Worm (Caenorhabditis elegans) whole organism, L1 larva: Measurements from ENCODE around the gene F23B2.7.

Source experiments
- C04F5.9 ChIP-seq: sonication (generic microtip); optimal IDR thresholded peaks from 2 replicates; lab custom pipeline; 2016; ENCODE audit warnings: missing genetic modification characterization, missing compliant biosample characterization
- C34B4.2 ChIP-seq: sonication (generic microtip); optimal IDR thresholded peaks from 2 replicates; lab custom pipeline; 2017; ENCODE audit warnings: mild to moderate bottlenecking, missing genetic modification characterization, missing compliant biosample characterization
- F16B12.6 ChIP-seq: fragments of 150-350 bp; optimal IDR thresholded peaks from 2 replicates; lab custom pipeline; 2014; ENCODE audit warnings: missing biosample characterization, missing genetic modification characterization
- Y116A8C.19 ChIP-seq: sonication (generic microtip); optimal IDR thresholded peaks from 2 replicates; lab custom pipeline; 2016; ENCODE audit warnings: missing compliant biosample characterization, missing genetic modification characterization, borderline replicate concordance
- ama-1 ChIP-seq: fragments of 150-350 bp; optimal IDR thresholded peaks from 2 replicates; lab custom pipeline; 2014
- ceh-8 ChIP-seq: fragments of 200-800 bp; sonication (Bioruptor generic); optimal IDR thresholded peaks from 2 replicates; lab custom pipeline; 2018; ENCODE audit warnings: mild to moderate bottlenecking, missing genetic modification characterization, moderate library complexity, missing compliant biosample characterization
- dpl-1 ChIP-seq, 3 experiments: fragments of 150-350 bp in 2 of 3; sonication (generic microtip) in 1 of 3; optimal IDR thresholded peaks; 2 replicates each; lab custom pipeline; 2014 to 2017; ENCODE audit warnings: missing biosample characterization in 3 of 3, missing genetic modification characterization in 3 of 3, missing genetic modification reagents in 3 of 3
- efl-1 ChIP-seq, 4 experiments: fragments of 150-350 bp; optimal IDR thresholded peaks in 3 of 4; peaks in 1 of 4; 1 replicate in 1 of 4; 2 replicates in 3 of 4; lab custom pipeline; 2014; ENCODE audit warnings: missing biosample characterization in 2 of 4, missing genetic modification characterization in 2 of 4, missing genetic modification reagents in 2 of 4
- egl-27 ChIP-seq, 2 experiments: fragments of 150-350 bp in 1 of 2; sonication (generic microtip); optimal IDR thresholded peaks; 3 replicates each; lab custom pipeline; 2017 to 2018; ENCODE audit warnings: missing biosample characterization in 2 of 2, missing genetic modification characterization in 2 of 2, missing genetic modification reagents in 2 of 2
- elt-3 ChIP-seq, 6 experiments: fragments of 150-350 bp in 1 of 6; sonication (generic microtip); optimal IDR thresholded peaks; 2 replicates each; lab custom pipeline; 2017 to 2018; ENCODE audit warnings: missing biosample characterization in 6 of 6, missing genetic modification characterization in 6 of 6, inconsistent platforms in 1 of 6
- fkh-8 ChIP-seq: sonication (generic microtip); optimal IDR thresholded peaks from 2 replicates; lab custom pipeline; 2016; ENCODE audit warnings: mild to moderate bottlenecking, missing genetic modification characterization, missing compliant biosample characterization
- hlh-17 ChIP-seq: fragments of 200-800 bp; sonication (Bioruptor generic); optimal IDR thresholded peaks from 2 replicates; lab custom pipeline; 2018; ENCODE audit warnings: missing genetic modification characterization, mild to moderate bottlenecking, missing compliant biosample characterization, moderate library complexity, borderline replicate concordance
- hlh-4 ChIP-seq: sonication (generic microtip); optimal IDR thresholded peaks from 2 replicates; lab custom pipeline; 2016; ENCODE audit warnings: mild to moderate bottlenecking, missing genetic modification characterization, missing compliant biosample characterization
- hpl-2 ChIP-seq: fragments of 150-350 bp; optimal IDR thresholded peaks from 2 replicates; lab custom pipeline; 2014; ENCODE audit warnings: missing biosample characterization, missing genetic modification reagents, missing genetic modification characterization
- isw-1 ChIP-seq: fragments of 200-800 bp; sonication (Bioruptor generic); IDR thresholded peaks from 2 replicates; pipeline ENCODE4 v1.3.6; 2022; ENCODE audit warnings: missing genetic modification characterization, missing compliant biosample characterization
- jun-1 ChIP-seq: fragments of 150-350 bp; optimal IDR thresholded peaks from 2 replicates; lab custom pipeline; 2014; ENCODE audit warnings: missing biosample characterization, missing genetic modification reagents, missing genetic modification characterization
- lin-13 ChIP-seq: fragments of 150-350 bp; optimal IDR thresholded peaks from 2 replicates; lab custom pipeline; 2014; ENCODE audit warnings: missing biosample characterization, missing genetic modification reagents, missing genetic modification characterization
- lin-15B ChIP-seq: fragments of 150-350 bp; sonication (generic microtip); optimal IDR thresholded peaks from 3 replicates; lab custom pipeline; 2014; ENCODE audit warnings: missing biosample characterization, missing genetic modification characterization
- lin-35 ChIP-seq, 2 experiments: fragments of 150-350 bp; optimal IDR thresholded peaks; 2 replicates each; lab custom pipeline; 2014; ENCODE audit warnings: missing biosample characterization in 2 of 2, missing genetic modification characterization in 2 of 2, missing genetic modification reagents in 2 of 2
- lin-39 ChIP-seq: fragments of 150-350 bp; optimal IDR thresholded peaks from 2 replicates; lab custom pipeline; 2014; ENCODE audit warnings: missing biosample characterization, missing genetic modification reagents, missing genetic modification characterization
- lsy-2 ChIP-seq, 2 experiments: fragments of 150-350 bp; optimal IDR thresholded peaks; 2 replicates each; lab custom pipeline; 2014; ENCODE audit warnings: missing biosample characterization in 2 of 2, missing genetic modification characterization in 2 of 2
- nhr-11 ChIP-seq: fragments of 150-350 bp; optimal IDR thresholded peaks from 2 replicates; lab custom pipeline; 2014; ENCODE audit warnings: missing biosample characterization, missing genetic modification characterization
- nhr-19 ChIP-seq: fragments of 200-800 bp; sonication (Bioruptor generic); conservative IDR thresholded peaks from 2 replicates; pipeline ENCODE4 v1.3.6; 2022; ENCODE audit warnings: missing genetic modification characterization, missing compliant biosample characterization
- nhr-20 ChIP-seq: sonication (generic microtip); optimal IDR thresholded peaks from 2 replicates; lab custom pipeline; 2016; ENCODE audit warnings: mild to moderate bottlenecking, missing genetic modification characterization, missing compliant biosample characterization
- nhr-28 ChIP-seq: fragments of 150-350 bp; optimal IDR thresholded peaks from 2 replicates; lab custom pipeline; 2014; ENCODE audit warnings: missing biosample characterization, missing genetic modification characterization
- nhr-85 ChIP-seq: sonication (generic microtip); peaks from one replicate; lab custom pipeline; 2016; ENCODE audit warnings: missing genetic modification characterization, inconsistent platforms, missing compliant biosample characterization
- nhr-90 ChIP-seq: sonication (generic microtip); optimal IDR thresholded peaks from 2 replicates; lab custom pipeline; 2016; ENCODE audit warnings: mild to moderate bottlenecking, missing genetic modification characterization, missing compliant biosample characterization; ENCODE audit not compliant: poor library complexity
- pag-3 ChIP-seq: sonication (generic microtip); optimal IDR thresholded peaks from 2 replicates; lab custom pipeline; 2017; ENCODE audit warnings: missing genetic modification characterization, mild to moderate bottlenecking, missing compliant biosample characterization, antibody characterized with exemption, borderline replicate concordance; ENCODE audit not compliant: insufficient read depth
- pqm-1 ChIP-seq: sonication (generic microtip); optimal IDR thresholded peaks from 3 replicates; lab custom pipeline; 2017; ENCODE audit warnings: missing biosample characterization, missing genetic modification characterization
- rnt-1 ChIP-seq: sonication (generic microtip); optimal IDR thresholded peaks from 2 replicates; lab custom pipeline; 2016; ENCODE audit warnings: mild to moderate bottlenecking, missing genetic modification characterization, moderate library complexity, missing compliant biosample characterization
- skn-1 ChIP-seq: fragments of 150-350 bp; optimal IDR thresholded peaks from 2 replicates; lab custom pipeline; 2014; ENCODE audit warnings: missing biosample characterization, missing genetic modification characterization
- snpc-4 ChIP-seq: fragments of 150-350 bp; optimal IDR thresholded peaks from 2 replicates; lab custom pipeline; 2014; ENCODE audit warnings: missing biosample characterization, missing genetic modification characterization
- snu-23 ChIP-seq: sonication (generic microtip); optimal IDR thresholded peaks from 2 replicates; lab custom pipeline; 2016; ENCODE audit warnings: missing genetic modification characterization, missing compliant biosample characterization
- sox-4 ChIP-seq: sonication (generic microtip); optimal IDR thresholded peaks from 2 replicates; lab custom pipeline; 2016; ENCODE audit warnings: missing genetic modification characterization, missing compliant biosample characterization
- swsn-7 ChIP-seq: sonication (generic microtip); optimal IDR thresholded peaks from 2 replicates; lab custom pipeline; 2016; ENCODE audit warnings: missing genetic modification characterization, missing compliant biosample characterization
- tbx-2 ChIP-seq: sonication (generic microtip); optimal IDR thresholded peaks from 2 replicates; lab custom pipeline; 2016; ENCODE audit warnings: missing genetic modification characterization, missing compliant biosample characterization
- unc-30 ChIP-seq: sonication (generic microtip); optimal IDR thresholded peaks from 2 replicates; lab custom pipeline; 2017; ENCODE audit warnings: missing biosample characterization, missing genetic modification characterization
- unc-62 ChIP-seq: fragments of 150-350 bp; optimal IDR thresholded peaks from 2 replicates; lab custom pipeline; 2014; ENCODE audit warnings: missing biosample characterization, missing genetic modification reagents, missing genetic modification characterization
- unc-98 ChIP-seq: fragments of 200-800 bp; sonication (Bioruptor generic); IDR thresholded peaks from 2 replicates; pipeline ENCODE4 v1.3.6; 2022; ENCODE audit warnings: missing genetic modification characterization, missing compliant biosample characterization
- zag-1 ChIP-seq: fragments of 150-350 bp; optimal IDR thresholded peaks from 2 replicates; lab custom pipeline; 2014; ENCODE audit warnings: missing biosample characterization, missing genetic modification characterization
- zip-4 ChIP-seq: fragments of 200-800 bp; sonication (Bioruptor generic); optimal IDR thresholded peaks from 2 replicates; lab custom pipeline; 2018; ENCODE audit warnings: mild to moderate bottlenecking, missing genetic modification characterization, moderate library complexity, missing compliant biosample characterization
- ztf-4 ChIP-seq: fragments of 150-350 bp; optimal IDR thresholded peaks from 2 replicates; lab custom pipeline; 2014; ENCODE audit warnings: missing biosample characterization, missing genetic modification characterization

Gene F23B2.7

ce11 chrIV:9150175-9150574, at the start of gene F23B2.7:
F23B2.7 (plus strand) TSS chrIV:9150475.
- TF ChIP-seq C34B4.2 (tag; lab: Kevin White, UChicago): no peak
- TF ChIP-seq nhr-90 (tag; lab: Kevin White, UChicago): no peak
- TF ChIP-seq hpl-2 (GFP tag; lab: Kevin White, UChicago): no peak
- TF ChIP-seq hlh-17 (GFP tag; lab: Kevin White, UChicago): no peak
- no peak for TF ChIP-seq C04F5.9 (tag; lab: Kevin White, UChicago)
- TF ChIP-seq ceh-8 (GFP tag; lab: Kevin White, UChicago): no peak
- no peak for TF ChIP-seq lin-39 (tag; lab: Kevin White, UChicago)
- no peak for TF ChIP-seq swsn-7 (tag; lab: Kevin White, UChicago)
- no peak for TF ChIP-seq zag-1 (tag; lab: Kevin White, UChicago)
- no peak for TF ChIP-seq lin-13 (GFP tag; lab: Kevin White, UChicago)
- no peak for TF ChIP-seq egl-27 (tag; optimal IDR thresholded peaks at IDR 0.05; lab: Kevin White, UChicago)
- no peak for TF ChIP-seq nhr-19 (GFP tag; lab: Robert Waterston, UW)
- TF ChIP-seq elt-3 (tag; optimal IDR thresholded peaks at IDR 0.05; lab: Kevin White, UChicago): no peak
- TF ChIP-seq sox-4 (tag; lab: Kevin White, UChicago): no peak
- TF ChIP-seq rnt-1 (tag; lab: Kevin White, UChicago): no peak
- TF ChIP-seq lsy-2 (tag; optimal IDR thresholded peaks at IDR 0.05; lab: Kevin White, UChicago): no peak
- TF ChIP-seq ama-1 (lab: Kevin White, UChicago): no peak
- TF ChIP-seq nhr-20 (tag; lab: Kevin White, UChicago): no peak

- no peak for TF ChIP-seq unc-98 (GFP tag; lab: Robert Waterston, UW)
- TF ChIP-seq unc-62: no peak
- TF ChIP-seq nhr-28: no peak
- no peak for TF ChIP-seq zip-4
- no peak for TF ChIP-seq swsn-7 (tag; lab: Kevin White, UChicago)
- no peak for TF ChIP-seq nhr-11 (tag; lab: Kevin White, UChicago)
- no peak for TF ChIP-seq jun-1 (tag; lab: Kevin White, UChicago)
- TF ChIP-seq F16B12.6 (tag; lab: Kevin White, UChicago): no peak
- TF ChIP-seq Y116A8C.19 (tag; lab: Kevin White, UChicago): no peak
- no peak for TF ChIP-seq isw-1 (GFP tag; lab: Robert Waterston, UW)
- no peak for TF ChIP-seq tbx-2 (tag; lab: Kevin White, UChicago)
- TF ChIP-seq unc-30 (tag; lab: Kevin White, UChicago): no peak
- TF ChIP-seq pag-3 (tag; lab: Kevin White, UChicago): no peak
- TF ChIP-seq snpc-4 (tag; lab: Kevin White, UChicago): no peak
- TF ChIP-seq hlh-4 (tag; lab: Kevin White, UChicago): no peak
- no peak for TF ChIP-seq pqm-1
- TF ChIP-seq ztf-4: no peak
- no peak for TF ChIP-seq lin-15B
These were observed 49.4 kb upstream of the F23B2.7 start for ce11 chrIV:9100835-9101234.

DNA sequence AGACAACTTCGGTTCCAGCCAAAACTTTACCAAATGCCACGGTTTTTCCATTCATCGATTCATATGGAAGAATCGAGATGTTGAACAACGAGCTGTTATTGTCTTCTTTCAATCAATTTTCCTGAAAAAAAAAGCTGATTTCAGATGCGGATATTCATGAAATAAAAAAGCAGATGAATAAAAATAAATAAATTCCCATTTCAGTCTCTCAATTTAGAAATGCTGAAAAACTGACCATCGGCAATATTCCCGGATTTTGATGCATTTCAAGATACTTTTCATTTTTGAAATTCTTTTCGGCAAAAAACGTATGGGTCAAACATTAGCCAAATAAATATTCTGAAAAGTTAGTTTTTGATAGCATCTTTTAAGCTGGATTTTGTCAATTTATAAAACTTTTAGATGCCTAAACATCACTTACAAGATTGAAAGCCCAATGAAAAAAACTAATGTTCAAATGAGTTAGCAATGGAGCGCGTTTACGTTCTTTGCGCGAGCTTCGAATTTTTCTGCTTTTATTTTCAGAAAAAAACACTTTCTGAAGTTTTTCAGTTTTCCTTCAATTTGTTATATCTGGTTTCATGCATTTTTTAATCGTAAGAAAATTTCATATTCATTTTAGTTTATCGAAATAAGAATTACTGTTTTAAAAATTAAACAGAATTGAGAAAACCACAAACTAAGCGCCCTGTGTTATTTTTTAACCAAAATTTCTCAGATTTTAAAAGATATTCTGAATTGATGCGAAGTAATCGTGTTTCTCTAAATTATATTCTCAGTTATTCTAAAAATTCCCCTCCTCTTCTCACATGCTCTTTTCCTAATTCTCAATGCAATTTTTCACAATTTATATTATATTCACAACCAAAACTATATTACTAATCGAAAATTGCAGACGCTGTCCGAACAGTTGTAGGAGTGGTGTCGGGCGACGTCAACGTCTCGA, 45.9 kb upstream of the F23B2.7 start, which contains the start of the genes C01F6.14 and fem-3:
Gene C01F6.14, minus strand, starts transcription at position 51 of the 946 bp plus-strand sequence.
Gene fem-3, plus strand, starts transcription at position 896 of the 946 bp plus-strand sequence.
- TF ChIP-seq nhr-85 (tag; lab: Kevin White, UChicago): peak; percentile 41
- no peak for TF ChIP-seq jun-1 (tag; lab: Kevin White, UChicago)
- TF ChIP-seq skn-1 (tag; lab: Kevin White, UChicago): peak; percentile 14
- TF ChIP-seq dpl-1 (GFP tag; optimal IDR thresholded peaks at IDR 0.05; lab: Kevin White, UChicago): peak; percentile 45 to 82 (median 70)
- TF ChIP-seq fkh-8 (tag; lab: Kevin White, UChicago): no peak
- TF ChIP-seq lin-35 (GFP tag; optimal IDR thresholded peaks at IDR 0.05; lab: Kevin White, UChicago): peak; percentile 55 to 81
- peak in 1 of 2 experiments; percentile 54 for TF ChIP-seq lsy-2 (tag; optimal IDR thresholded peaks at IDR 0.05; lab: Kevin White, UChicago)
- TF ChIP-seq efl-1 (optimal IDR thresholded peaks at IDR 0.05; lab: Kevin White, UChicago): peak; percentile 9 to 73
- peak; percentile 79 to 97 for TF ChIP-seq efl-1 (GFP tag; optimal IDR thresholded peaks at IDR 0.05 in 1 of 2; lab: Kevin White, UChicago)
- TF ChIP-seq snu-23: no peak
